Worm (Caenorhabditis elegans) whole organism, midembryonic: ENCODE data around the gene copz-1.

Source experiments
- T22C8.4 ChIP-seq: fragments of 200-800 bp; sonication (Bioruptor generic); IDR thresholded peaks from 2 replicates; pipeline ENCODE4 v1.3.6; 2022; ENCODE audit warnings: missing genetic modification characterization, missing compliant biosample characterization
- flt-1 ChIP-seq: fragments of 200-800 bp; sonication (Bioruptor generic); IDR thresholded peaks from 2 replicates; pipeline ENCODE4 v1.3.6; 2022; ENCODE audit warnings: missing genetic modification characterization, missing compliant biosample characterization
- ztf-29 ChIP-seq: fragments of 200-800 bp; sonication (Bioruptor generic); IDR thresholded peaks from 2 replicates; pipeline ENCODE4 v1.3.6; 2022; ENCODE audit warnings: missing genetic modification reagents, missing genetic modification characterization, missing compliant biosample characterization

DNA sequence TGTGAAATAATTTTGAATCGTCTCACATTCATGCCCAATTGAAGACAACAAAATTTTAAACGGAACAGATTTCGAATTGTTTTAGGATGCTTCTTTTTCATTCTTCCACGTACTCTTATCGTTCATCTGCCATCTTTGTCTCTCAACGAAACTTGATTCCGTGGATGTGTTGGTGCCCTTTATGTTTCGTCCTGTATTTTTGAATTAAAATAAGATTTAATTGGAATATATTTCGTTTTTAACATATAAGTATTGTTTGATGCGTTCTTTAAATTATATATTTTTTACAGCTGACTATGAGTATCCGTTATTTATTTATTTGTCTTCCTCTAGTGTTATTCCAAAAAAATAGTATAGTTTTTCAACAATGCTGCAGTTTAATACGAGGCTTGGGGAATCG is 29.4 kb downstream of the copz-1 start, which contains the start of gene gly-1:
- TF ChIP-seq flt-1 (no peak), T22C8.4 (no peak), ztf-29 (GFP tag; lab: Robert Waterston, UW) (no peak)
